Fruit fly (Drosophila melanogaster) whole organism, embryonic: ENCODE data around the gene Oatp26F.

Experiments
- Adf1 ChIP-seq: fragments of 200-800 bp; sonication (Bioruptor generic); IDR thresholded peaks from 2 replicates; pipeline ENCODE4 v1.3.6; 2022; ENCODE audit warnings: missing biosample characterization, missing genetic modification characterization
- Awh ChIP-seq: fragments of 200-800 bp; sonication (Bioruptor generic); IDR thresholded peaks from 2 replicates; pipeline ENCODE4, ENCODE4 v1.3.6; 2022; ENCODE audit warnings: missing biosample characterization, missing genetic modification characterization
- B-H1 ChIP-seq: fragments of 200-800 bp; sonication (Bioruptor generic); IDR thresholded peaks from 3 replicates; pipeline ENCODE4 v1.3.6; 2022; ENCODE audit warnings: missing biosample characterization, missing genetic modification characterization
- CG10147 ChIP-seq: fragments of 200-800 bp; sonication (Bioruptor generic); optimal IDR thresholded peaks from 2 replicates; lab custom pipeline; 2019; ENCODE audit warnings: missing biosample characterization, mild to moderate bottlenecking, missing genetic modification characterization, moderate library complexity
- CG12071 ChIP-seq: fragments of 200-800 bp; sonication (Bioruptor generic); optimal IDR thresholded peaks from 3 replicates; lab custom pipeline; 2018; ENCODE audit warnings: missing biosample characterization, mild to moderate bottlenecking, missing genetic modification characterization
- CG12104 ChIP-seq: fragments of 200-800 bp; sonication (Bioruptor generic); optimal IDR thresholded peaks from 3 replicates; lab custom pipeline; 2016; ENCODE audit warnings: missing biosample characterization, missing genetic modification characterization
- CG12299 ChIP-seq: fragments of 200-800 bp; sonication (Bioruptor generic); optimal IDR thresholded peaks from 2 replicates; lab custom pipeline; 2018; ENCODE audit warnings: missing biosample characterization, mild to moderate bottlenecking, missing genetic modification characterization
- CG12659 ChIP-seq: fragments of 200-800 bp; sonication (Bioruptor generic); optimal IDR thresholded peaks from 3 replicates; lab custom pipeline; 2017; ENCODE audit warnings: mild to moderate bottlenecking, missing biosample characterization, missing genetic modification reagents, missing genetic modification characterization
- CG12942 ChIP-seq: fragments of 200-800 bp; sonication (Bioruptor generic); optimal IDR thresholded peaks from 3 replicates; lab custom pipeline; 2016; ENCODE audit warnings: missing biosample characterization, missing genetic modification characterization
- CG18599 ChIP-seq: fragments of 200-800 bp; sonication (Bioruptor generic); optimal IDR thresholded peaks from 3 replicates; lab custom pipeline; 2017; ENCODE audit warnings: missing biosample characterization, missing genetic modification characterization, mild to moderate bottlenecking, moderate library complexity, missing genetic modification reagents
- CG2120 ChIP-seq: fragments of 200-800 bp; sonication (Bioruptor generic); optimal IDR thresholded peaks from 3 replicates; lab custom pipeline; 2016; ENCODE audit warnings: missing biosample characterization, missing genetic modification characterization
- CG2202 ChIP-seq: fragments of 200-800 bp; sonication (Bioruptor generic); optimal IDR thresholded peaks from 2 replicates; lab custom pipeline; 2018; ENCODE audit warnings: missing biosample characterization, mild to moderate bottlenecking, missing genetic modification characterization
- CG2875 ChIP-seq: fragments of 200-800 bp; sonication (Bioruptor generic); optimal IDR thresholded peaks from 2 replicates; lab custom pipeline; 2017; ENCODE audit warnings: missing biosample characterization, mild to moderate bottlenecking, missing genetic modification characterization, missing genetic modification reagents
- CG3163 ChIP-seq: fragments of 200-800 bp; sonication (Bioruptor generic); optimal IDR thresholded peaks from 3 replicates; lab custom pipeline; 2016; ENCODE audit warnings: missing biosample characterization, missing genetic modification characterization
- CG32772 ChIP-seq: fragments of 200-800 bp; sonication (Bioruptor generic); IDR thresholded peaks from 2 replicates; pipeline ENCODE4 v1.3.6; 2022; ENCODE audit warnings: missing biosample characterization, missing genetic modification characterization
- CG3281 ChIP-seq: fragments of 200-800 bp; sonication (Bioruptor generic); optimal IDR thresholded peaks from 3 replicates; lab custom pipeline; 2017; ENCODE audit warnings: missing biosample characterization, mild to moderate bottlenecking, missing genetic modification characterization
- CG33557 ChIP-seq: fragments of 200-800 bp; sonication (Bioruptor generic); optimal IDR thresholded peaks from 2 replicates; lab custom pipeline; 2019; ENCODE audit warnings: missing biosample characterization, mild to moderate bottlenecking, missing genetic modification characterization, moderate library complexity
- CG34376 ChIP-seq: fragments of 200-800 bp; sonication (Bioruptor generic); optimal IDR thresholded peaks from 2 replicates; lab custom pipeline; 2018; ENCODE audit warnings: missing biosample characterization, mild to moderate bottlenecking, missing genetic modification characterization
- CG3838 ChIP-seq: fragments of 200-800 bp; sonication (Bioruptor generic); optimal IDR thresholded peaks from 3 replicates; lab custom pipeline; 2016; ENCODE audit warnings: missing biosample characterization, missing genetic modification characterization
- CG4282 ChIP-seq: fragments of 200-800 bp; sonication (Bioruptor generic); optimal IDR thresholded peaks from 2 replicates; lab custom pipeline; 2016; ENCODE audit warnings: missing biosample characterization, missing genetic modification characterization
- CG6813 ChIP-seq: fragments of 200-800 bp; sonication (Bioruptor generic); optimal IDR thresholded peaks from 2 replicates; lab custom pipeline; 2017; ENCODE audit warnings: missing biosample characterization, missing genetic modification characterization, mild to moderate bottlenecking, moderate library complexity, missing genetic modification reagents
- CG6854 ChIP-seq: fragments of 200-800 bp; sonication (Bioruptor generic); optimal IDR thresholded peaks from 3 replicates; lab custom pipeline; 2017; ENCODE audit warnings: missing biosample characterization, mild to moderate bottlenecking, missing genetic modification characterization
- CG7987 ChIP-seq: fragments of 200-800 bp; sonication (Bioruptor generic); optimal IDR thresholded peaks from 2 replicates; lab custom pipeline; 2018; ENCODE audit warnings: missing biosample characterization, mild to moderate bottlenecking, missing genetic modification characterization, moderate library complexity
- CG8281 ChIP-seq: fragments of 200-800 bp; sonication (Bioruptor generic); optimal IDR thresholded peaks from 2 replicates; lab custom pipeline; 2018; ENCODE audit warnings: missing biosample characterization, mild to moderate bottlenecking, missing genetic modification characterization, moderate library complexity
- CG8944 ChIP-seq: fragments of 200-800 bp; sonication (Bioruptor generic); optimal IDR thresholded peaks from 3 replicates; lab custom pipeline; 2016; ENCODE audit warnings: missing biosample characterization, missing genetic modification characterization
- CG9437 ChIP-seq: fragments of 200-800 bp; sonication (Bioruptor generic); optimal IDR thresholded peaks from 2 replicates; lab custom pipeline; 2018; ENCODE audit warnings: missing biosample characterization, mild to moderate bottlenecking, missing genetic modification characterization
- CG9609 ChIP-seq: fragments of 200-800 bp; sonication (Bioruptor generic); optimal IDR thresholded peaks from 3 replicates; lab custom pipeline; 2016; ENCODE audit warnings: missing biosample characterization, missing genetic modification characterization
- Dbx ChIP-seq: fragments of 200-800 bp; sonication (Bioruptor generic); IDR thresholded peaks from 3 replicates; pipeline ENCODE4 v1.3.6; 2022; ENCODE audit warnings: missing biosample characterization, missing genetic modification characterization
- GATAe ChIP-seq: fragments of 200-800 bp; sonication (Bioruptor generic); conservative IDR thresholded peaks from 2 replicates; pipeline ENCODE4 v1.3.6; 2022; ENCODE audit warnings: missing biosample characterization, missing genetic modification characterization
- Hr51 ChIP-seq, 2 experiments: fragments of 200-800 bp; sonication (Bioruptor generic); optimal IDR thresholded peaks; 2 replicates in 1 of 2; 3 replicates in 1 of 2; lab custom pipeline; 2016 to 2018; ENCODE audit warnings: missing biosample characterization in 2 of 2, missing genetic modification characterization in 2 of 2, mild to moderate bottlenecking in 1 of 2, moderate library complexity in 1 of 2
- Med ChIP-seq: fragments of 200-800 bp; sonication (Bioruptor generic); peaks from one replicate; lab custom pipeline; 2016; ENCODE audit warnings: missing biosample characterization, missing genetic modification characterization, mild to moderate bottlenecking, inconsistent platforms, moderate library complexity
- Opbp ChIP-seq: fragments of 200-800 bp; sonication (Bioruptor generic); IDR thresholded peaks from 3 replicates; pipeline ENCODE4 v1.3.6; 2022; ENCODE audit warnings: missing biosample characterization, missing genetic modification characterization; ENCODE audit not compliant: partially characterized antibody
- Taf1 ChIP-seq: fragments of 200-800 bp; sonication (Bioruptor generic); IDR thresholded peaks from 2 replicates; pipeline ENCODE4 v1.3.6; 2022; ENCODE audit warnings: missing biosample characterization, missing genetic modification characterization
- danr ChIP-seq: fragments of 200-800 bp; sonication (Bioruptor generic); IDR thresholded peaks from 2 replicates; pipeline ENCODE4 v1.3.6; 2022; ENCODE audit warnings: missing biosample characterization, missing genetic modification characterization
- disco-r ChIP-seq: fragments of 200-800 bp; sonication (Bioruptor generic); optimal IDR thresholded peaks from 2 replicates; lab custom pipeline; 2016; ENCODE audit warnings: missing biosample characterization, missing genetic modification characterization
- en ChIP-seq: fragments of 200-800 bp; sonication (Bioruptor generic); optimal IDR thresholded peaks from 2 replicates; lab custom pipeline; 2016; ENCODE audit warnings: missing biosample characterization, missing genetic modification characterization
- eve ChIP-seq, 2 experiments: fragments of >200 bp; optimal IDR thresholded peaks; 2 replicates each; lab custom pipeline; 2017; ENCODE audit warnings: missing biosample characterization in 2 of 2, missing genetic modification characterization in 2 of 2
- exex ChIP-seq: fragments of 200-800 bp; sonication (Bioruptor generic); optimal IDR thresholded peaks from 4 replicates; lab custom pipeline; 2018; ENCODE audit warnings: missing biosample characterization, mild to moderate bottlenecking, missing genetic modification characterization, moderate library complexity
- ftz-f1 ChIP-seq: fragments of 200-800 bp; sonication (Bioruptor generic); optimal IDR thresholded peaks from 2 replicates; lab custom pipeline; 2016; ENCODE audit warnings: missing biosample characterization, missing genetic modification characterization
- grn ChIP-seq: fragments of 200-800 bp; sonication (Bioruptor generic); optimal IDR thresholded peaks from 3 replicates; lab custom pipeline; 2017; ENCODE audit warnings: missing biosample characterization, missing genetic modification characterization
- lab ChIP-seq: fragments of 200-800 bp; sonication (Bioruptor generic); optimal IDR thresholded peaks from 3 replicates; lab custom pipeline; 2017; ENCODE audit warnings: missing biosample characterization, missing genetic modification characterization, mild to moderate bottlenecking, moderate library complexity, missing genetic modification reagents
- lbe ChIP-seq: fragments of 200-800 bp; sonication (Bioruptor generic); optimal IDR thresholded peaks from 2 replicates; lab custom pipeline; 2016; ENCODE audit warnings: missing biosample characterization, mild to moderate bottlenecking, missing genetic modification characterization
- mirr ChIP-seq: fragments of 200-800 bp; sonication (Bioruptor generic); optimal IDR thresholded peaks from 3 replicates; lab custom pipeline; 2018; ENCODE audit warnings: missing biosample characterization, mild to moderate bottlenecking, missing genetic modification characterization
- pb ChIP-seq: fragments of 200-800 bp; sonication (Bioruptor generic); optimal IDR thresholded peaks from 3 replicates; lab custom pipeline; 2016; ENCODE audit warnings: missing biosample characterization, missing genetic modification characterization
- psq ChIP-seq: fragments of 200-800 bp; sonication (Bioruptor generic); optimal IDR thresholded peaks from 2 replicates; lab custom pipeline; 2017; ENCODE audit warnings: missing biosample characterization, missing genetic modification characterization
- sd ChIP-seq: fragments of 200-800 bp; sonication (Bioruptor generic); optimal IDR thresholded peaks from 3 replicates; lab custom pipeline; 2018; ENCODE audit warnings: missing biosample characterization, mild to moderate bottlenecking, missing genetic modification characterization, moderate library complexity
- sens ChIP-seq: fragments of 200-800 bp; sonication (Bioruptor generic); peaks from one replicate; lab custom pipeline; 2016; ENCODE audit warnings: missing biosample characterization, missing genetic modification characterization
- sug ChIP-seq: fragments of 200-800 bp; optimal IDR thresholded peaks from 2 replicates; lab custom pipeline; 2019; ENCODE audit warnings: missing biosample characterization, mild to moderate bottlenecking, missing genetic modification characterization, moderate library complexity
- toy ChIP-seq: fragments of 200-800 bp; sonication (Bioruptor generic); IDR thresholded peaks from 2 replicates; pipeline ENCODE4 v1.3.6; 2022; ENCODE audit warnings: missing biosample characterization, missing genetic modification characterization

Oatp26F gene

dm6 chr2L:6644421-6645059, 12.3 kb upstream of the Oatp26F start (continued):
- TF ChIP-seq CG12942 (GFP tag; lab: Kevin White, UChicago) (no peak), Taf1 (GFP tag; lab: Robert Waterston, UW) (no peak), CG3838 (peak; percentile 40), Opbp (GFP tag; lab: Robert Waterston, UW) (no peak), disco-r (GFP tag; lab: Kevin White, UChicago) (no peak), B-H1 (GFP tag; lab: Robert Waterston, UW) (no peak), toy (GFP tag; lab: Robert Waterston, UW) (no peak), CG6854 (GFP tag; lab: Kevin White, UChicago) (no peak), CG2202 (tag; lab: Kevin White, UChicago) (no peak), CG12659 (GFP tag; lab: Kevin White, UChicago) (no peak), danr (GFP tag; lab: Robert Waterston, UW) (no peak), CG12104 (GFP tag; lab: Kevin White, UChicago) (no peak), ftz-f1 (GFP tag; lab: Kevin White, UChicago) (peak; percentile 7), CG12071 (no peak), lbe (GFP tag; lab: Kevin White, UChicago) (peak; percentile 41), psq (GFP tag; lab: Kevin White, UChicago) (peak; percentile 97), exex (peak; percentile 13), CG9437 (GFP tag; lab: Kevin White, UChicago) (no peak), CG3163 (GFP tag; lab: Kevin White, UChicago) (no peak)

- TF ChIP-seq CG18599 (GFP tag; lab: Kevin White, UChicago) (peak; percentile 44), Dbx (GFP tag; lab: Robert Waterston, UW) (0 out of 3 replicates have a peak, but pooled peaks have one; percentile 39), CG2875 (no peak), grn (GFP tag; lab: Kevin White, UChicago) (peak; percentile 80), mirr (GFP tag; lab: Kevin White, UChicago) (peak; percentile 46), sug (tag; lab: Kevin White, UChicago) (peak; percentile 37), sd (tag; lab: Kevin White, UChicago) (peak; percentile 35), CG33557 (no peak), CG34376 (GFP tag; lab: Kevin White, UChicago) (peak; percentile 29), CG8281 (tag; lab: Kevin White, UChicago) (peak; percentile 98), en (no peak), CG10147 (GFP tag; lab: Kevin White, UChicago) (peak; percentile 15), sens (GFP tag; lab: Kevin White, UChicago) (peak; percentile 28), GATAe (GFP tag; lab: Robert Waterston, UW) (peak; percentile 18; the same call in 1 of the 2 replicates), CG2120 (peak; percentile 20), Hr51 (GFP tag; optimal IDR thresholded peaks at IDR 0.05; lab: Kevin White, UChicago) (no peak), CG9609 (GFP tag; lab: Kevin White, UChicago) (no peak), CG4282 (GFP tag; lab: Kevin White, UChicago) (no peak), Med (GFP tag; lab: Kevin White, UChicago) (peak; percentile 3), lab (GFP tag; lab: Kevin White, UChicago) (peak; percentile 56), CG7987 (GFP tag; lab: Kevin White, UChicago) (peak; percentile 60), CG32772 (GFP tag; lab: Robert Waterston, UW) (peak; percentile 12; the same call in 1 of the 2 replicates), CG12299 (tag; lab: Kevin White, UChicago) (no peak), pb (GFP tag; lab: Kevin White, UChicago) (no peak), Awh (GFP tag; lab: Robert Waterston, UW) (no peak), Adf1 (peak; percentile 17; the same call in 1 of the 2 replicates), exex (peak; percentile 64), CG3281 (GFP tag; lab: Kevin White, UChicago) (peak; percentile 10), CG6813 (peak; percentile 43), eve (GFP tag; optimal IDR thresholded peaks at IDR 0.05; lab: Kevin White, UChicago) (no peak), CG8944 (GFP tag; lab: Kevin White, UChicago) (no peak)
Observed at dm6 chr2L:6643218-6643756, 11.1 kb upstream of the Oatp26F start.
